Fruit fly (Drosophila melanogaster) whole organism, embryonic: ENCODE results near the gene Sirup.
A peak's percentile ranks its signal among the peaks of the same experiment; 100 is the strongest.

Experiments
- Ada2b ChIP-seq: fragments of 200-800 bp; sonication (Bioruptor generic); IDR thresholded peaks from 2 replicates; pipeline ENCODE4 v1.3.6; 2022; ENCODE audit warnings: missing biosample characterization, missing genetic modification characterization
- CG10543 ChIP-seq: fragments of 200-800 bp; sonication (Bioruptor generic); optimal IDR thresholded peaks from 3 replicates; lab custom pipeline; 2017; ENCODE audit warnings: missing biosample characterization, mild to moderate bottlenecking, missing genetic modification characterization, moderate library complexity
- CG11247 ChIP-seq: fragments of 200-800 bp; sonication (Bioruptor generic); IDR thresholded peaks from 2 replicates; pipeline ENCODE4 v1.3.6; 2022; ENCODE audit warnings: missing biosample characterization, missing genetic modification characterization
- CG12769 ChIP-seq: fragments of 200-800 bp; sonication (Bioruptor generic); optimal IDR thresholded peaks from 2 replicates; lab custom pipeline; 2019; ENCODE audit warnings: missing biosample characterization, mild to moderate bottlenecking, missing genetic modification characterization, moderate library complexity
- CG13894 ChIP-seq: fragments of 200-800 bp; sonication (Bioruptor generic); optimal IDR thresholded peaks from 3 replicates; lab custom pipeline; 2018; ENCODE audit warnings: missing biosample characterization, mild to moderate bottlenecking, missing genetic modification characterization, moderate library complexity
- CG14441 ChIP-seq: fragments of 200-800 bp; sonication (Bioruptor generic); IDR thresholded peaks from 2 replicates; pipeline ENCODE4 v1.3.6; 2022; ENCODE audit warnings: missing biosample characterization, missing genetic modification characterization
- CG14667 ChIP-seq: fragments of 200-800 bp; sonication (Bioruptor generic); IDR thresholded peaks from 2 replicates; pipeline ENCODE4 v1.3.6; 2022; ENCODE audit warnings: missing biosample characterization, missing genetic modification characterization
- CG16779 ChIP-seq: fragments of 200-800 bp; sonication (Bioruptor generic); IDR thresholded peaks from 2 replicates; pipeline ENCODE4 v1.3.6; 2022; ENCODE audit warnings: missing biosample characterization, missing genetic modification characterization
- CG17568 ChIP-seq: fragments of 200-800 bp; sonication (Bioruptor generic); optimal IDR thresholded peaks from 2 replicates; lab custom pipeline; 2018; ENCODE audit warnings: missing biosample characterization, mild to moderate bottlenecking, missing genetic modification characterization, moderate library complexity
- CG2678 ChIP-seq: fragments of 200-800 bp; sonication (Bioruptor generic); optimal IDR thresholded peaks from 3 replicates; lab custom pipeline; 2019; ENCODE audit warnings: missing biosample characterization, mild to moderate bottlenecking, missing genetic modification characterization, moderate library complexity
- CG34376 ChIP-seq: fragments of 200-800 bp; sonication (Bioruptor generic); optimal IDR thresholded peaks from 2 replicates; lab custom pipeline; 2018; ENCODE audit warnings: missing biosample characterization, mild to moderate bottlenecking, missing genetic modification characterization
- CG4730 ChIP-seq: fragments of 200-800 bp; sonication (Bioruptor generic); IDR thresholded peaks from 2 replicates; pipeline ENCODE4 v1.3.6; 2022; ENCODE audit warnings: missing biosample characterization, missing genetic modification characterization
- CG6683 ChIP-seq: fragments of 200-800 bp; sonication (Bioruptor generic); optimal IDR thresholded peaks from 2 replicates; lab custom pipeline; 2017; ENCODE audit warnings: missing biosample characterization, mild to moderate bottlenecking, missing genetic modification characterization, missing genetic modification reagents
- CG6765 ChIP-seq: fragments of 200-800 bp; sonication (Bioruptor generic); optimal IDR thresholded peaks from 3 replicates; lab custom pipeline; 2017; ENCODE audit warnings: missing biosample characterization, mild to moderate bottlenecking, missing genetic modification characterization
- CG8359 ChIP-seq: fragments of 200-800 bp; sonication (Bioruptor generic); optimal IDR thresholded peaks from 2 replicates; lab custom pipeline; 2017; ENCODE audit warnings: missing biosample characterization, mild to moderate bottlenecking, missing genetic modification characterization, borderline replicate concordance
- CG9609 ChIP-seq: fragments of 200-800 bp; sonication (Bioruptor generic); optimal IDR thresholded peaks from 3 replicates; lab custom pipeline; 2016; ENCODE audit warnings: missing biosample characterization, missing genetic modification characterization
- CG9797 ChIP-seq: fragments of 200-800 bp; sonication (Bioruptor generic); optimal IDR thresholded peaks from 3 replicates; lab custom pipeline; 2018; ENCODE audit warnings: missing biosample characterization, mild to moderate bottlenecking, missing genetic modification characterization
- CG9932 ChIP-seq: fragments of 200-800 bp; sonication (Bioruptor generic); IDR thresholded peaks from 2 replicates; pipeline ENCODE4 v1.3.6; 2022; ENCODE audit warnings: missing biosample characterization, missing genetic modification characterization
- Chrac-16 ChIP-seq: fragments of 200-800 bp; sonication (Bioruptor generic); optimal IDR thresholded peaks from 3 replicates; lab custom pipeline; 2016; ENCODE audit warnings: missing biosample characterization, missing genetic modification characterization
- Dfd ChIP-seq, 2 experiments: fragments of >200 bp; optimal IDR thresholded peaks; 2 replicates each; lab custom pipeline; 2017; ENCODE audit warnings: missing biosample characterization in 2 of 2, missing genetic modification characterization in 2 of 2
- Doc3 ChIP-seq: fragments of 200-800 bp; sonication (Bioruptor generic); IDR thresholded peaks from 3 replicates; pipeline ENCODE4 v1.3.6; 2022; ENCODE audit warnings: missing biosample characterization, missing genetic modification characterization; ENCODE audit not compliant: partially characterized antibody
- Dp ChIP-seq: fragments of 200-800 bp; sonication (Bioruptor generic); optimal IDR thresholded peaks from 2 replicates; lab custom pipeline; 2018; ENCODE audit warnings: missing biosample characterization, mild to moderate bottlenecking, missing genetic modification characterization, moderate library complexity
- Jarid2 ChIP-seq: fragments of 200-800 bp; sonication (Bioruptor generic); optimal IDR thresholded peaks from 3 replicates; lab custom pipeline; 2017; ENCODE audit warnings: mild to moderate bottlenecking, missing biosample characterization, missing genetic modification reagents, missing genetic modification characterization
- Kr ChIP-seq: fragments of 200-800 bp; sonication (Bioruptor generic); optimal IDR thresholded peaks from 2 replicates; lab custom pipeline; 2017; ENCODE audit warnings: missing biosample characterization, mild to moderate bottlenecking, missing genetic modification characterization
- Med ChIP-seq: fragments of 200-800 bp; sonication (Bioruptor generic); peaks from one replicate; lab custom pipeline; 2016; ENCODE audit warnings: missing biosample characterization, missing genetic modification characterization, mild to moderate bottlenecking, inconsistent platforms, moderate library complexity
- NFAT ChIP-seq: fragments of 200-800 bp; sonication (Bioruptor generic); IDR thresholded peaks from 2 replicates; pipeline ENCODE4 v1.3.6; 2022; ENCODE audit warnings: missing biosample characterization, missing genetic modification characterization
- Trl ChIP-seq, 3 experiments: fragments of >200 bp in 2 of 3; fragments of 200-800 bp in 1 of 3; sonication (Bioruptor generic) in 1 of 3; optimal IDR thresholded peaks; 2 replicates in 1 of 3; 3 replicates in 2 of 3; lab custom pipeline; 2016 to 2017; ENCODE audit warnings: missing biosample characterization in 1 of 3, missing genetic modification characterization in 1 of 3
- ac ChIP-seq: fragments of 200-800 bp; sonication (Bioruptor generic); optimal IDR thresholded peaks from 3 replicates; lab custom pipeline; 2017; ENCODE audit warnings: missing biosample characterization, mild to moderate bottlenecking, missing genetic modification characterization
- chinmo ChIP-seq: fragments of 200-800 bp; sonication (Bioruptor generic); IDR thresholded peaks from 4 replicates; pipeline ENCODE4 v1.3.6; 2022; ENCODE audit warnings: missing biosample characterization, missing genetic modification characterization; ENCODE audit not compliant: partially characterized antibody
- grn ChIP-seq: fragments of 200-800 bp; sonication (Bioruptor generic); optimal IDR thresholded peaks from 3 replicates; lab custom pipeline; 2017; ENCODE audit warnings: missing biosample characterization, missing genetic modification characterization
- nom ChIP-seq: fragments of 200-800 bp; sonication (Bioruptor generic); optimal IDR thresholded peaks from 2 replicates; lab custom pipeline; 2017; ENCODE audit warnings: missing biosample characterization, missing genetic modification characterization, mild to moderate bottlenecking, moderate library complexity, missing genetic modification reagents
- sug ChIP-seq: fragments of 200-800 bp; optimal IDR thresholded peaks from 2 replicates; lab custom pipeline; 2019; ENCODE audit warnings: missing biosample characterization, mild to moderate bottlenecking, missing genetic modification characterization, moderate library complexity
- toy ChIP-seq: fragments of 200-800 bp; sonication (Bioruptor generic); IDR thresholded peaks from 2 replicates; pipeline ENCODE4 v1.3.6; 2022; ENCODE audit warnings: missing biosample characterization, missing genetic modification characterization
- tup ChIP-seq: fragments of 200-800 bp; sonication (Bioruptor generic); optimal IDR thresholded peaks from 2 replicates; lab custom pipeline; 2016; ENCODE audit warnings: missing biosample characterization, mild to moderate bottlenecking, missing genetic modification characterization, moderate library complexity

Gene Sirup

dm6 chr2L:8006038-8006437 is 7.4 kb downstream of the Sirup start (continued):
- TF ChIP-seq CG17568: no peak
- peak; percentile 15; the same call in 1 of the 2 replicates for TF ChIP-seq NFAT (GFP tag; lab: Robert Waterston, UW)
- TF ChIP-seq toy: no peak
- peak; percentile 20 for TF ChIP-seq CG2678 (tag; lab: Kevin White, UChicago)

dm6 chr2L:8007160-8007876 is 8.6 kb downstream of the Sirup start, which contains the start of gene Spn28Dc:
Gene Spn28Dc (minus strand): TSS chr2L:8007210.
- no peak for TF ChIP-seq Kr (GFP tag; lab: Kevin White, UChicago)
- no peak for TF ChIP-seq tup (GFP tag; lab: Kevin White, UChicago)
- TF ChIP-seq CG6683: no peak
- no peak for TF ChIP-seq CG14667 (GFP tag; lab: Robert Waterston, UW)
- no peak for TF ChIP-seq CG9609 (GFP tag; lab: Kevin White, UChicago)
- no peak for TF ChIP-seq CG9932 (GFP tag; lab: Robert Waterston, UW)
- TF ChIP-seq Ada2b: no peak
- TF ChIP-seq Trl (optimal IDR thresholded peaks at IDR 0.05; lab: Kevin White, UChicago): peak in 1 of 2 experiments; percentile 48
- no peak for TF ChIP-seq Trl (GFP tag; optimal IDR thresholded peaks at IDR 0.05; lab: Kevin White, UChicago)
- no peak for TF ChIP-seq Chrac-16
- TF ChIP-seq CG13894 (tag; lab: Kevin White, UChicago): peak; percentile 28
- no peak for TF ChIP-seq CG16779 (GFP tag; lab: Robert Waterston, UW)
- no peak for TF ChIP-seq CG9797 (GFP tag; lab: Kevin White, UChicago)
- no peak for TF ChIP-seq CG6765 (GFP tag; lab: Kevin White, UChicago)
- peak; percentile 74 for TF ChIP-seq nom
- no peak for TF ChIP-seq grn (GFP tag; lab: Kevin White, UChicago)
- peak; percentile 63 for TF ChIP-seq CG34376 (GFP tag; lab: Kevin White, UChicago)
- peak; percentile 15 for TF ChIP-seq sug (tag; lab: Kevin White, UChicago)
- TF ChIP-seq Doc3 (GFP tag; lab: Robert Waterston, UW): no peak
- TF ChIP-seq CG8359: no peak
- no peak for TF ChIP-seq Dfd (GFP tag; optimal IDR thresholded peaks at IDR 0.05; lab: Kevin White, UChicago)
- TF ChIP-seq Dp (GFP tag; lab: Kevin White, UChicago): no peak
- TF ChIP-seq Med (GFP tag; lab: Kevin White, UChicago): peak; percentile 80
- TF ChIP-seq CG11247 (GFP tag; lab: Robert Waterston, UW): no peak
- no peak for TF ChIP-seq CG4730 (GFP tag; lab: Robert Waterston, UW)
- TF ChIP-seq ac: no peak
- 0 out of 4 replicates have a peak, but pooled peaks have one; percentile 55 for TF ChIP-seq chinmo (GFP tag; lab: Robert Waterston, UW)
- no peak for TF ChIP-seq CG14441 (GFP tag; lab: Robert Waterston, UW)
- TF ChIP-seq CG12769 (tag; lab: Kevin White, UChicago): peak; percentile 22
- TF ChIP-seq Jarid2 (GFP tag; lab: Kevin White, UChicago): peak; percentile 31
- peak; percentile 28 for TF ChIP-seq CG10543
- TF ChIP-seq, all 482 proteins: peak for 10
